Fruit fly (Drosophila melanogaster) whole organism, wandering third instar larva: ENCODE results near the gene Osi20.

Experiments
- Dfd ChIP-seq: fragments of >200 bp; optimal IDR thresholded peaks from 2 replicates; lab custom pipeline; 2017; ENCODE audit warnings: missing biosample characterization, missing genetic modification characterization
- brk ChIP-seq: fragments of 200-800 bp; sonication (Bioruptor generic); optimal IDR thresholded peaks from 2 replicates; lab custom pipeline; 2016; ENCODE audit warnings: missing biosample characterization, mild to moderate bottlenecking, missing genetic modification characterization
- lola ChIP-seq: fragments of >200 bp; optimal IDR thresholded peaks from 2 replicates; lab custom pipeline; 2017; ENCODE audit warnings: missing biosample characterization, missing genetic modification characterization
- pan ChIP-seq: fragments of >200 bp; optimal IDR thresholded peaks from 2 replicates; lab custom pipeline; 2017
- psq ChIP-seq: fragments of 200-800 bp; sonication (Bioruptor generic); optimal IDR thresholded peaks from 3 replicates; lab custom pipeline; 2017; ENCODE audit warnings: missing biosample characterization, mild to moderate bottlenecking, missing genetic modification characterization, moderate library complexity
- sage ChIP-seq: fragments of 200-800 bp; sonication (Bioruptor generic); optimal IDR thresholded peaks from 2 replicates; lab custom pipeline; 2016; ENCODE audit warnings: missing biosample characterization, mild to moderate bottlenecking, missing genetic modification characterization

dm6 chr3R:6352893-6353623, 13.2 kb downstream of the Osi20 start:
- TF ChIP-seq Dfd (GFP tag; lab: Kevin White, UChicago) (no peak), psq (no peak), pan (lab: Kevin White, UChicago) (no peak), brk (no peak), sage (GFP tag; lab: Kevin White, UChicago) (no peak), lola (no peak)
